Worm (Caenorhabditis elegans) whole organism, mixed stage, embryonic: ENCODE measurements around the gene exos-7.

ENCODE experiments used
- M03D4.4 ChIP-seq: sonication (generic microtip); optimal IDR thresholded peaks from 2 replicates; lab custom pipeline; 2017; ENCODE audit warnings: mild to moderate bottlenecking, missing genetic modification characterization, missing compliant biosample characterization
- bed-3 ChIP-seq: fragments of 200-800 bp; sonication (Bioruptor generic); optimal IDR thresholded peaks from 3 replicates; lab custom pipeline; 2018; ENCODE audit warnings: mild to moderate bottlenecking, missing genetic modification characterization, moderate library complexity, missing compliant biosample characterization
- ceh-39 ChIP-seq: fragments of 150-350 bp; optimal IDR thresholded peaks from 2 replicates; lab custom pipeline; 2014; ENCODE audit warnings: missing biosample characterization, missing genetic modification characterization
- ceh-43 ChIP-seq: fragments of 200-800 bp; sonication (Bioruptor generic); optimal IDR thresholded peaks from 2 replicates; lab custom pipeline; 2018; ENCODE audit warnings: mild to moderate bottlenecking, missing genetic modification characterization, moderate library complexity, missing compliant biosample characterization
- mls-2 ChIP-seq: sonication (generic microtip); optimal IDR thresholded peaks from 2 replicates; lab custom pipeline; 2016; ENCODE audit warnings: mild to moderate bottlenecking, missing genetic modification characterization, moderate library complexity, missing compliant biosample characterization
- nhr-12 ChIP-seq: fragments of 150-350 bp; optimal IDR thresholded peaks from 2 replicates; lab custom pipeline; 2014; ENCODE audit warnings: missing biosample characterization, missing genetic modification characterization
- sem-2 ChIP-seq: fragments of 200-800 bp; sonication (Bioruptor generic); optimal IDR thresholded peaks from 2 replicates; lab custom pipeline; 2018; ENCODE audit warnings: mild to moderate bottlenecking, missing genetic modification characterization, missing compliant biosample characterization
- snpc-4 ChIP-seq: fragments of 150-350 bp; optimal IDR thresholded peaks from 2 replicates; lab custom pipeline; 2014; ENCODE audit warnings: missing biosample characterization, missing genetic modification characterization
- sptf-1 ChIP-seq: sonication (generic microtip); optimal IDR thresholded peaks from 2 replicates; lab custom pipeline; 2017; ENCODE audit warnings: mild to moderate bottlenecking, missing genetic modification characterization, moderate library complexity, missing compliant biosample characterization
- tbx-8 ChIP-seq: fragments of 200-800 bp; sonication (Bioruptor generic); optimal IDR thresholded peaks from 2 replicates; lab custom pipeline; 2018; ENCODE audit warnings: mild to moderate bottlenecking, missing genetic modification characterization, moderate library complexity, missing compliant biosample characterization
- unc-120 ChIP-seq: sonication (generic microtip); optimal IDR thresholded peaks from 2 replicates; lab custom pipeline; 2017; ENCODE audit warnings: missing genetic modification characterization, missing compliant biosample characterization; ENCODE audit not compliant: poor library complexity, severe bottlenecking
- ztf-11 ChIP-seq: fragments of 150-350 bp; optimal IDR thresholded peaks from 2 replicates; lab custom pipeline; 2014; ENCODE audit warnings: missing biosample characterization, missing genetic modification characterization

- TF ChIP-seq unc-120 (tag; lab: Kevin White, UChicago) (peak; percentile 72), ceh-43 (GFP tag; lab: Kevin White, UChicago) (no peak), mls-2 (no peak), nhr-12 (no peak), bed-3 (no peak), ceh-39 (tag; lab: Kevin White, UChicago) (no peak), sptf-1 (tag; lab: Kevin White, UChicago) (no peak), sem-2 (GFP tag; lab: Kevin White, UChicago) (no peak), ztf-11 (no peak), snpc-4 (tag; lab: Kevin White, UChicago) (no peak), M03D4.4 (no peak), tbx-8 (no peak)
Measured at ce11 chrV:20793761-20794160, 44.9 kb upstream of the exos-7 start.
